Worm (Caenorhabditis elegans): ENCODE results near the gene dhhc-5.
A peak's percentile ranks its signal among the peaks of the same experiment; 100 is the strongest.

The dhhc-5 gene

DNA sequence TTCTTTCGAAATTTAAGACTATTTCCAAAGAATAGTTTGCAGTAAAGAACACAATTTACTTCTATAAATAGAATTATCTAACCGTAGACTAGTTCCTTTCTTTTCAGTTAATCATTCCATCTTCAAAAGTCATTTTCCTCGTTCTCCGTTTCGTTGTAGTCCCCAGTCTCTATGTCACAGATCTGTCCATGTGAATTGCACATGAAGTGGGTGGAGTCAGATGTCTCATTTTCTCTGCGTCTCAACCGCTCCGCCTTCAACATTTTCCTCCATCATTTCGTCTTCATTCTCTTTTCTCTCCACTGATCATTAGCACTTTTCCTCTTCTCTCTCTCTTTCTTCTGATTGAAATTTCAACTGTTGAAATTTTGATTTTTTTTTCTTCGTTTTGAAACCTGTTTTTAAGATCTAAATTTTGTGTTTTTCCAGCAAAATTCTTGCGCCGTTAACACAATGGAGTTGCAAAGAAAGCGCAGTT is 48.8 kb upstream of the dhhc-5 start, which contains the start of gene T07E3.4 (continued):
- TF ChIP-seq mes-2 (tag; optimal IDR thresholded peaks at IDR 0.05; ENCODE audit: poor library complexity, severe bottlenecking) (peak; percentile 66), D1046.2 (GFP tag; IDR thresholded peaks at IDR 0.05) (no peak), aly-2 (tag; optimal IDR thresholded peaks at IDR 0.05) (no peak), nhr-237 (tag; optimal IDR thresholded peaks at IDR 0.05) (no peak)

DNA sequence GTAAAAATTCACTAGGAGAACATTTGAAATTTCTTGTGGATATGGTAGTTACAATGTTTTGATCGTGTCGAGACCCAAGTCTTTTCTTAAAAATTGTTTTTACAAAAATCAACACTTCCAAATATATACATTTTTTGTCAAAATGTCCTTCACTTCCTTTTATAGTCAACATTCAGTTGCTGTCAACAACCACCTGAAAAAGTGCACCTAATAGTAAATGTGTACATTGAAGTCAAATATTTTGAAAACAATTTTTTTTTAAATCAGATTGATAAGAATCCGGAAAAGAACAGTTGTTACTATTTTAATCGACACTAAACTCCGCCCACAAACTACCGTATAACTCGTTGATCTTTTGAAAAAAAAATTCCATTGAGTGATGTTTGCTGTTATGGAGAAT is 46.8 kb upstream of the dhhc-5 start:
- no peak for TF ChIP-seq daf-16 (GFP tag; optimal IDR thresholded peaks at IDR 0.05)
- peak; percentile 93 for TF ChIP-seq daf-16 (tag; optimal IDR thresholded peaks at IDR 0.05)
- no peak for TF ChIP-seq attf-4 (tag; optimal IDR thresholded peaks at IDR 0.05)
- peak; percentile 55 for TF ChIP-seq aha-1 (tag)
- no peak for TF ChIP-seq egl-43 (GFP tag; IDR thresholded peaks at IDR 0.05)

ce11 chrIII:6895166-6895565 is 46.3 kb upstream of the dhhc-5 start:
- TF ChIP-seq pqm-1 (tag; optimal IDR thresholded peaks at IDR 0.05) (peak; percentile 46), tag-97 (GFP tag; IDR thresholded peaks at IDR 0.05) (no peak), tra-1 (GFP tag; IDR thresholded peaks at IDR 0.05) (peak; percentile 69; the same call in 1 of the 2 replicates), nhr-237 (tag; optimal IDR thresholded peaks at IDR 0.05) (no peak), fos-1 (tag; optimal IDR thresholded peaks at IDR 0.05) (no peak), attf-4 (tag; optimal IDR thresholded peaks at IDR 0.05) (no peak), set-16 (GFP tag; IDR thresholded peaks at IDR 0.05) (no peak), nhr-76 (tag; optimal IDR thresholded peaks at IDR 0.05) (peak; percentile 17), F26F4.8 (GFP tag; conservative IDR thresholded peaks at IDR 0.05) (no peak), R02D3.7 (tag; optimal IDR thresholded peaks at IDR 0.05) (no peak), daf-12 (tag; optimal IDR thresholded peaks at IDR 0.05) (no peak), daf-16 (GFP tag; optimal IDR thresholded peaks at IDR 0.05) (peak; percentile 64 to 70), daf-16 (tag; optimal IDR thresholded peaks at IDR 0.05) (peak; percentile 76), F10B5.3 (tag; optimal IDR thresholded peaks at IDR 0.05) (no peak), hlh-11 (tag; optimal IDR thresholded peaks at IDR 0.05) (peak; percentile 95), ztf-11 (tag; optimal IDR thresholded peaks at IDR 0.05) (no peak), sdz-12 (GFP tag; optimal IDR thresholded peaks at IDR 0.05) (no peak), zfp-3 (GFP tag; conservative IDR thresholded peaks at IDR 0.05) (0 out of 2 replicates have a peak, but pooled peaks have one; percentile 51), cey-2 (tag; optimal IDR thresholded peaks at IDR 0.05; ENCODE audit: borderline replicate concordance, insufficient read depth) (peak; percentile 61), daf-8 (GFP tag; IDR thresholded peaks at IDR 0.05) (no peak), hif-1 (tag; optimal IDR thresholded peaks at IDR 0.05) (peak in 1 of 2 experiments; percentile 0), gei-8 (GFP tag; optimal IDR thresholded peaks at IDR 0.05) (peak; percentile 71), nhr-11 (tag; optimal IDR thresholded peaks at IDR 0.05) (peak; percentile 81), dmd-6 (GFP tag; IDR thresholded peaks at IDR 0.05) (peak; percentile 98), daf-19 (GFP tag; conservative IDR thresholded peaks at IDR 0.05) (no peak), nhr-111 (GFP tag; optimal IDR thresholded peaks at IDR 0.05) (no peak), aly-2 (tag; optimal IDR thresholded peaks at IDR 0.05) (peak; percentile 24), lin-13 (GFP tag; optimal IDR thresholded peaks at IDR 0.05) (peak; percentile 37), ama-1 (optimal IDR thresholded peaks at IDR 0.05) (peak; percentile 27), vab-7 (GFP tag; IDR thresholded peaks at IDR 0.05) (no peak), mdl-1 (tag; optimal IDR thresholded peaks at IDR 0.05) (peak in 1 of 2 experiments; percentile 75), nhr-28 (tag; optimal IDR thresholded peaks at IDR 0.05) (peak; percentile 89), dmd-9 (GFP tag; IDR thresholded peaks at IDR 0.05) (no peak), lim-7 (GFP tag; IDR thresholded peaks at IDR 0.05) (0 out of 2 replicates have a peak, but pooled peaks have one; percentile 24), ceh-82 (tag; optimal IDR thresholded peaks at IDR 0.05) (no peak), ctbp-1 (GFP tag; IDR thresholded peaks at IDR 0.05) (no peak), madf-9 (GFP tag; conservative IDR thresholded peaks at IDR 0.05) (no peak), nhr-48 (tag; optimal IDR thresholded peaks at IDR 0.05) (peak; percentile 83), Y105C5A.15 (GFP tag; IDR thresholded peaks at IDR 0.05) (no peak), saeg-2 (GFP tag; IDR thresholded peaks at IDR 0.05) (peak; percentile 73; the same call in 1 of the 2 replicates), T26A8.4 (GFP tag; IDR thresholded peaks at IDR 0.05) (peak; percentile 66), F49E8.2 (tag; optimal IDR thresholded peaks at IDR 0.05; ENCODE audit: borderline replicate concordance) (no peak), pha-4 (GFP tag; IDR thresholded peaks at IDR 0.05) (no peak), pha-4 (tag; optimal IDR thresholded peaks at IDR 0.05) (no peak)
